Worm (Caenorhabditis elegans): ENCODE data around the gene D1005.2.

ce11 chrX:1504529-1505080, 45.8 kb downstream of the D1005.2 start:
- TF ChIP-seq unc-62 (GFP tag; optimal IDR thresholded peaks at IDR 0.05) (no peak), sptf-1 (tag; optimal IDR thresholded peaks at IDR 0.05) (no peak), snpc-4 (tag; optimal IDR thresholded peaks at IDR 0.05) (no peak), ztf-11 (tag; optimal IDR thresholded peaks at IDR 0.05) (no peak), unc-120 (tag; optimal IDR thresholded peaks at IDR 0.05; ENCODE audit: poor library complexity, severe bottlenecking) (no peak), blmp-1 (tag; optimal IDR thresholded peaks at IDR 0.05) (no peak), mep-1 (tag; optimal IDR thresholded peaks at IDR 0.05) (no peak), nhr-76 (tag; optimal IDR thresholded peaks at IDR 0.05) (no peak), zip-8 (tag; optimal IDR thresholded peaks at IDR 0.05) (no peak)
